Fruit fly (Drosophila melanogaster) whole organism: ENCODE measurements around the gene CG17272.

Source experiments
- Dll ChIP-seq: fragments of >200 bp; optimal IDR thresholded peaks from 2 replicates; lab custom pipeline; 2017
- EcR ChIP-seq, 2 experiments: fragments of >200 bp; optimal IDR thresholded peaks; 2 replicates each; lab custom pipeline; 2017; ENCODE audit warnings: missing biosample characterization in 2 of 2, missing genetic modification characterization in 2 of 2, missing genetic modification reagents in 2 of 2
- psq ChIP-seq: fragments of >200 bp; optimal IDR thresholded peaks from 2 replicates; lab custom pipeline; 2017
- usp ChIP-seq: fragments of >200 bp; optimal IDR thresholded peaks from 2 replicates; lab custom pipeline; 2017; ENCODE audit warnings: missing biosample characterization, missing genetic modification characterization, mixed read lengths

DNA sequence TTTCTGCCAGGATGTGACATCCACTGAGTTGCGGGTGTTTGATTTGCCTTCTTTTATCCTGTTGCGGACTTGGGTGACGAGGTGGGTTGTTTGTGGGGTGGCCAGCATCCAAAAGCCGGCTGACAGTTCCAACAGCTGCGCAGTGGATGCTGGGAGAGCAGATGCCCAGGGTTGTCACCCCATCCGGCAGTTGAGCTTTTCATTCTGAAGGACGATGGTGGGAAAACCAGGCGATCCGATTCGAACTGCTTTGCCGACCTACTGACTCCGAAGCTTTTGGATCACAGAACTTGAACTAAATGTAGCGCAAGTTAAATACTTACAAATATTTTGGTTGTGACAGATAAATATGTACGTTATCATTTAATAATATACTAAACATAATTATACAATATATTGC is 42.2 kb upstream of the CG17272 start, which contains the start of gene KaiR1D:
- TF ChIP-seq psq (lab: Kevin White, UChicago): no peak
- TF ChIP-seq usp (GFP tag; lab: Kevin White, UChicago): no peak
- no peak for TF ChIP-seq Dll
- TF ChIP-seq EcR (GFP tag; optimal IDR thresholded peaks at IDR 0.05; lab: Kevin White, UChicago): no peak
